Worm (Caenorhabditis elegans) whole organism, L1 larva: ENCODE measurements around the gene F08F1.4.

Experiments
- ces-1 ChIP-seq: fragments of 150-350 bp; optimal IDR thresholded peaks from 2 replicates; lab custom pipeline; 2014; ENCODE audit warnings: missing biosample characterization, missing genetic modification reagents, missing genetic modification characterization
- elt-2 ChIP-seq: sonication (generic microtip); optimal IDR thresholded peaks from 2 replicates; lab custom pipeline; 2016; ENCODE audit warnings: missing genetic modification characterization, mild to moderate bottlenecking, inconsistent platforms, missing compliant biosample characterization, missing genetic modification reagents
- mep-1 ChIP-seq: fragments of 150-350 bp; optimal IDR thresholded peaks from 2 replicates; lab custom pipeline; 2014; ENCODE audit warnings: missing biosample characterization, missing genetic modification characterization
- pag-3 ChIP-seq: sonication (generic microtip); optimal IDR thresholded peaks from 2 replicates; lab custom pipeline; 2017; ENCODE audit warnings: missing genetic modification characterization, mild to moderate bottlenecking, missing compliant biosample characterization, antibody characterized with exemption, borderline replicate concordance; ENCODE audit not compliant: insufficient read depth
- swsn-7 ChIP-seq: sonication (generic microtip); optimal IDR thresholded peaks from 2 replicates; lab custom pipeline; 2016; ENCODE audit warnings: missing genetic modification characterization, missing compliant biosample characterization
- unc-62 ChIP-seq: fragments of 150-350 bp; optimal IDR thresholded peaks from 2 replicates; lab custom pipeline; 2014; ENCODE audit warnings: missing biosample characterization, missing genetic modification reagents, missing genetic modification characterization

DNA sequence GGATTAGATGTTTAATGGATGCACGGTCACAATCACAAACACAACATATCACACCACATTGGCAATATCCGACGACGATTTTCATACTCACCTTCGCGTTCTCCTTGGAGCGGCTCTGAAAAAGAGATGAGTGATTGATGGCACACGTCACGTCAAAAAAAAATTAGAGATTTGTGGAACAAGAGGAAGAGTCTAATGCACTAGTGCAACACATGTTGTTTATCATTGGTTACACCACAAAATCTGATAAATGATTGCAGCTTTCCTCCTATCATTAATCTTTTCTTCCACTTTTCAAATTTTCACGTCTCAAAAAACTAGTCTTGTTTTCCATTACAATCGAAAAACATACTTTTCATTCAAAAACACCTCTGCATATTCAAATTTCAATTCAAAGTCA, 22.7 kb upstream of the F08F1.4 start:
- TF ChIP-seq swsn-7 (tag; lab: Kevin White, UChicago) (no peak), mep-1 (tag; lab: Kevin White, UChicago) (no peak), unc-62 (no peak), elt-2 (tag; lab: Kevin White, UChicago) (no peak), pag-3 (tag; lab: Kevin White, UChicago) (no peak), ces-1 (GFP tag; lab: Kevin White, UChicago) (no peak)
